Worm (Caenorhabditis elegans) whole organism, L1 larva: ENCODE data around the gene C01G10.1.

ENCODE experiments used
- C16A3.4 ChIP-seq: fragments of 150-350 bp; optimal IDR thresholded peaks from 2 replicates; lab custom pipeline; 2014; ENCODE audit warnings: missing biosample characterization, missing genetic modification characterization
- F16B12.6 ChIP-seq: fragments of 150-350 bp; optimal IDR thresholded peaks from 2 replicates; lab custom pipeline; 2014; ENCODE audit warnings: missing biosample characterization, missing genetic modification characterization
- alr-1 ChIP-seq: fragments of 200-800 bp; sonication (Bioruptor generic); optimal IDR thresholded peaks from 2 replicates; lab custom pipeline; 2018; ENCODE audit warnings: borderline replicate concordance, mild to moderate bottlenecking, missing genetic modification characterization, missing compliant biosample characterization
- blmp-1 ChIP-seq: fragments of 150-350 bp; optimal IDR thresholded peaks from 2 replicates; lab custom pipeline; 2014; ENCODE audit warnings: missing biosample characterization, missing genetic modification characterization
- ceh-88 ChIP-seq: fragments of 200-800 bp; sonication (Bioruptor generic); IDR thresholded peaks from 2 replicates; pipeline ENCODE4 v1.3.6; 2022; ENCODE audit warnings: missing genetic modification characterization, missing compliant biosample characterization
- ces-1 ChIP-seq: fragments of 150-350 bp; optimal IDR thresholded peaks from 2 replicates; lab custom pipeline; 2014; ENCODE audit warnings: missing biosample characterization, missing genetic modification reagents, missing genetic modification characterization
- dsc-1 ChIP-seq: sonication (generic microtip); optimal IDR thresholded peaks from 2 replicates; lab custom pipeline; 2016; ENCODE audit warnings: mild to moderate bottlenecking, missing genetic modification characterization, missing compliant biosample characterization
- efl-3 ChIP-seq: fragments of 200-800 bp; sonication (Bioruptor generic); optimal IDR thresholded peaks from 2 replicates; lab custom pipeline; 2018; ENCODE audit warnings: mild to moderate bottlenecking, missing genetic modification characterization, missing compliant biosample characterization
- elt-2 ChIP-seq: sonication (generic microtip); optimal IDR thresholded peaks from 2 replicates; lab custom pipeline; 2016; ENCODE audit warnings: missing genetic modification characterization, mild to moderate bottlenecking, inconsistent platforms, missing compliant biosample characterization, missing genetic modification reagents
- elt-3 ChIP-seq, 6 experiments: fragments of 150-350 bp in 1 of 6; sonication (generic microtip); optimal IDR thresholded peaks; 2 replicates each; lab custom pipeline; 2017 to 2018; ENCODE audit warnings: missing biosample characterization in 6 of 6, missing genetic modification characterization in 6 of 6, inconsistent platforms in 1 of 6
- ets-5 ChIP-seq: fragments of 200-800 bp; sonication (Bioruptor generic); IDR thresholded peaks from 2 replicates; pipeline ENCODE4 v1.3.6; 2022; ENCODE audit warnings: missing genetic modification characterization, missing compliant biosample characterization
- fkh-4 ChIP-seq: sonication (generic microtip); optimal IDR thresholded peaks from 2 replicates; lab custom pipeline; 2016; ENCODE audit warnings: missing compliant biosample characterization, missing genetic modification characterization, borderline replicate concordance
- grh-1 ChIP-seq: fragments of 200-800 bp; sonication (Bioruptor generic); IDR thresholded peaks from 2 replicates; pipeline ENCODE4 v1.3.6; 2022; ENCODE audit warnings: missing genetic modification reagents, missing genetic modification characterization, missing compliant biosample characterization
- hlh-17 ChIP-seq: fragments of 200-800 bp; sonication (Bioruptor generic); optimal IDR thresholded peaks from 2 replicates; lab custom pipeline; 2018; ENCODE audit warnings: missing genetic modification characterization, mild to moderate bottlenecking, missing compliant biosample characterization, moderate library complexity, borderline replicate concordance
- irx-1 ChIP-seq: sonication (generic microtip); optimal IDR thresholded peaks from 2 replicates; lab custom pipeline; 2016; ENCODE audit warnings: missing genetic modification characterization, missing compliant biosample characterization
- isw-1 ChIP-seq: fragments of 200-800 bp; sonication (Bioruptor generic); IDR thresholded peaks from 2 replicates; pipeline ENCODE4 v1.3.6; 2022; ENCODE audit warnings: missing genetic modification characterization, missing compliant biosample characterization
- jun-1 ChIP-seq: fragments of 150-350 bp; optimal IDR thresholded peaks from 2 replicates; lab custom pipeline; 2014; ENCODE audit warnings: missing biosample characterization, missing genetic modification reagents, missing genetic modification characterization
- lin-13 ChIP-seq: fragments of 150-350 bp; optimal IDR thresholded peaks from 2 replicates; lab custom pipeline; 2014; ENCODE audit warnings: missing biosample characterization, missing genetic modification reagents, missing genetic modification characterization
- lin-15B ChIP-seq: fragments of 150-350 bp; sonication (generic microtip); optimal IDR thresholded peaks from 3 replicates; lab custom pipeline; 2014; ENCODE audit warnings: missing biosample characterization, missing genetic modification characterization
- lin-39 ChIP-seq: fragments of 150-350 bp; optimal IDR thresholded peaks from 2 replicates; lab custom pipeline; 2014; ENCODE audit warnings: missing biosample characterization, missing genetic modification reagents, missing genetic modification characterization
- mab-9 ChIP-seq: fragments of 200-800 bp; sonication (Bioruptor generic); IDR thresholded peaks from 2 replicates; pipeline ENCODE4 v1.3.6; 2022; ENCODE audit warnings: missing genetic modification reagents, missing genetic modification characterization, missing compliant biosample characterization
- mef-2 ChIP-seq: fragments of 150-350 bp; optimal IDR thresholded peaks from 2 replicates; lab custom pipeline; 2014; ENCODE audit warnings: missing biosample characterization, missing genetic modification characterization
- nhr-11 ChIP-seq: fragments of 150-350 bp; optimal IDR thresholded peaks from 2 replicates; lab custom pipeline; 2014; ENCODE audit warnings: missing biosample characterization, missing genetic modification characterization
- nhr-19 ChIP-seq: fragments of 200-800 bp; sonication (Bioruptor generic); conservative IDR thresholded peaks from 2 replicates; pipeline ENCODE4 v1.3.6; 2022; ENCODE audit warnings: missing genetic modification characterization, missing compliant biosample characterization
- nhr-20 ChIP-seq: sonication (generic microtip); optimal IDR thresholded peaks from 2 replicates; lab custom pipeline; 2016; ENCODE audit warnings: mild to moderate bottlenecking, missing genetic modification characterization, missing compliant biosample characterization
- nhr-237 ChIP-seq: fragments of 150-350 bp; optimal IDR thresholded peaks from 2 replicates; lab custom pipeline; 2014; ENCODE audit warnings: missing biosample characterization, missing genetic modification characterization
- nhr-28 ChIP-seq: fragments of 150-350 bp; optimal IDR thresholded peaks from 2 replicates; lab custom pipeline; 2014; ENCODE audit warnings: missing biosample characterization, missing genetic modification characterization
- nhr-47 ChIP-seq: sonication (generic microtip); optimal IDR thresholded peaks from 2 replicates; lab custom pipeline; 2016; ENCODE audit warnings: mild to moderate bottlenecking, missing genetic modification characterization, moderate library complexity, missing compliant biosample characterization
- nhr-71 ChIP-seq: sonication (generic microtip); optimal IDR thresholded peaks from 2 replicates; lab custom pipeline; 2016; ENCODE audit warnings: mild to moderate bottlenecking, missing genetic modification characterization, moderate library complexity, missing compliant biosample characterization
- nhr-76 ChIP-seq: sonication (generic microtip); optimal IDR thresholded peaks from 2 replicates; lab custom pipeline; 2017; ENCODE audit warnings: missing biosample characterization, missing genetic modification characterization
- nhr-77 ChIP-seq: fragments of 150-350 bp; optimal IDR thresholded peaks from 2 replicates; lab custom pipeline; 2014; ENCODE audit warnings: missing biosample characterization, missing genetic modification characterization
- nhr-84 ChIP-seq: sonication (generic microtip); optimal IDR thresholded peaks from 2 replicates; lab custom pipeline; 2017; ENCODE audit warnings: missing biosample characterization, missing genetic modification characterization
- nhr-90 ChIP-seq: sonication (generic microtip); optimal IDR thresholded peaks from 2 replicates; lab custom pipeline; 2016; ENCODE audit warnings: mild to moderate bottlenecking, missing genetic modification characterization, missing compliant biosample characterization; ENCODE audit not compliant: poor library complexity
- pax-3 ChIP-seq: fragments of 200-800 bp; sonication (Bioruptor generic); optimal IDR thresholded peaks from 2 replicates; lab custom pipeline; 2018; ENCODE audit warnings: mild to moderate bottlenecking, missing genetic modification characterization, moderate library complexity, missing compliant biosample characterization
- snpc-4 ChIP-seq: fragments of 150-350 bp; optimal IDR thresholded peaks from 2 replicates; lab custom pipeline; 2014; ENCODE audit warnings: missing biosample characterization, missing genetic modification characterization
- sox-4 ChIP-seq: sonication (generic microtip); optimal IDR thresholded peaks from 2 replicates; lab custom pipeline; 2016; ENCODE audit warnings: missing genetic modification characterization, missing compliant biosample characterization
- tbx-2 ChIP-seq: sonication (generic microtip); optimal IDR thresholded peaks from 2 replicates; lab custom pipeline; 2016; ENCODE audit warnings: missing genetic modification characterization, missing compliant biosample characterization
- unc-130 ChIP-seq: fragments of 150-350 bp; optimal IDR thresholded peaks from 2 replicates; lab custom pipeline; 2017; ENCODE audit warnings: missing biosample characterization, missing genetic modification characterization, inconsistent platforms
- unc-30 ChIP-seq: sonication (generic microtip); optimal IDR thresholded peaks from 2 replicates; lab custom pipeline; 2017; ENCODE audit warnings: missing biosample characterization, missing genetic modification characterization
- unc-62 ChIP-seq: fragments of 150-350 bp; optimal IDR thresholded peaks from 2 replicates; lab custom pipeline; 2014; ENCODE audit warnings: missing biosample characterization, missing genetic modification reagents, missing genetic modification characterization
- unc-86 ChIP-seq: sonication (generic microtip); optimal IDR thresholded peaks from 2 replicates; lab custom pipeline; 2016; ENCODE audit warnings: missing genetic modification characterization, missing compliant biosample characterization
- vab-15 ChIP-seq: sonication (generic microtip); optimal IDR thresholded peaks from 2 replicates; lab custom pipeline; 2017; ENCODE audit warnings: missing genotype, mild to moderate bottlenecking, missing genetic modification characterization, missing compliant biosample characterization
- zag-1 ChIP-seq: fragments of 150-350 bp; optimal IDR thresholded peaks from 2 replicates; lab custom pipeline; 2014; ENCODE audit warnings: missing biosample characterization, missing genetic modification characterization
- zip-4 ChIP-seq: fragments of 200-800 bp; sonication (Bioruptor generic); optimal IDR thresholded peaks from 2 replicates; lab custom pipeline; 2018; ENCODE audit warnings: mild to moderate bottlenecking, missing genetic modification characterization, moderate library complexity, missing compliant biosample characterization
- ztf-4 ChIP-seq: fragments of 150-350 bp; optimal IDR thresholded peaks from 2 replicates; lab custom pipeline; 2014; ENCODE audit warnings: missing biosample characterization, missing genetic modification characterization

C01G10.1 gene

DNA sequence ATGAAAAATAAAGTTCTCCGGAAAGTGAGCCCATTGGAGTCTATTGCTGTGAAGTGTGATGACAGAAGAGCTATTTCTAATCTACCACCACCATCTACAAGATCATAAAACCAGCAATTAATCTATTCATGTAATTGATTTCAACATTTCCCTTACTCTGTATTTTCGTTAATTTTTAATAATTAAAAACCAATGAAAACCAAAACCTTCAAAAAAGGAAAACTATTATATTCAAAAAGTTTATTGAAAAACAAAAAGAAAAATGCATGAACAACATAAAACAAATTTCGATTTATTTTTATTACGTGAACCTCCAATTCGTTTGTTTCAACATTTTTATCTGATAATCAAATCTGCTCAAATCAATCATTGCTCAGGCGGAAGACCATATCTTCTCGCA, at the start of gene C01G10.1:
Gene C01G10.1 (plus strand): TSS at position 301 of the 400 bp plus-strand sequence.
- TF ChIP-seq grh-1 (GFP tag; lab: Robert Waterston, UW), result no peak
- TF ChIP-seq nhr-77 (tag; lab: Kevin White, UChicago), result no peak
- no peak for TF ChIP-seq tbx-2 (tag; lab: Kevin White, UChicago)
- TF ChIP-seq irx-1 (tag; lab: Kevin White, UChicago), result no peak
- no peak for TF ChIP-seq mab-9 (GFP tag; lab: Robert Waterston, UW)
- no peak for TF ChIP-seq ceh-88
- TF ChIP-seq dsc-1, result no peak
- TF ChIP-seq unc-30 (tag; lab: Kevin White, UChicago), result no peak
- TF ChIP-seq efl-3 (GFP tag; lab: Kevin White, UChicago), result no peak
- TF ChIP-seq F16B12.6 (tag; lab: Kevin White, UChicago), result no peak
- TF ChIP-seq nhr-90 (tag; lab: Kevin White, UChicago), result no peak
- TF ChIP-seq jun-1 (tag; lab: Kevin White, UChicago), result no peak
- TF ChIP-seq sox-4 (tag; lab: Kevin White, UChicago), result no peak
- TF ChIP-seq lin-13 (GFP tag; lab: Kevin White, UChicago), result no peak
- no peak for TF ChIP-seq mef-2
- no peak for TF ChIP-seq blmp-1 (tag; lab: Kevin White, UChicago)
- TF ChIP-seq ces-1 (GFP tag; lab: Kevin White, UChicago), result no peak
- TF ChIP-seq, all 84 proteins: peak for 0

ce11 chrV:15051720-15052119, 47.8 kb upstream of the C01G10.1 start:
- TF ChIP-seq fkh-4 (tag; lab: Kevin White, UChicago) (no peak), hlh-17 (GFP tag; lab: Kevin White, UChicago) (no peak), F16B12.6 (tag; lab: Kevin White, UChicago) (no peak), nhr-84 (tag; lab: Kevin White, UChicago) (no peak), nhr-237 (tag; lab: Kevin White, UChicago) (no peak), nhr-11 (tag; lab: Kevin White, UChicago) (no peak), unc-130 (tag; lab: Kevin White, UChicago) (no peak), pax-3 (tag; lab: Kevin White, UChicago) (no peak), ztf-4 (tag; lab: Kevin White, UChicago) (no peak), nhr-19 (GFP tag; lab: Robert Waterston, UW) (no peak), nhr-47 (tag; lab: Kevin White, UChicago) (no peak), C16A3.4 (no peak), nhr-20 (tag; lab: Kevin White, UChicago) (no peak), zag-1 (no peak), nhr-28 (no peak), irx-1 (tag; lab: Kevin White, UChicago) (no peak), unc-86 (no peak), unc-62 (GFP tag; lab: Kevin White, UChicago) (no peak)

ce11 chrV:15052368-15052767, 47.2 kb upstream of the C01G10.1 start, which contains the start of the genes fbxa-82 and C25D7.5:
Gene fbxa-82, minus strand, starts transcription at chrV:15052530.
Gene C25D7.5, plus strand, starts transcription at chrV:15052650.
- TF ChIP-seq lin-15B, result no peak
- no peak for TF ChIP-seq elt-2 (tag; lab: Kevin White, UChicago)
- no peak for TF ChIP-seq unc-130 (tag; lab: Kevin White, UChicago)
- TF ChIP-seq hlh-17 (GFP tag; lab: Kevin White, UChicago), result no peak
- no peak for TF ChIP-seq unc-30 (tag; lab: Kevin White, UChicago)
- TF ChIP-seq elt-3 (tag; optimal IDR thresholded peaks at IDR 0.05; lab: Kevin White, UChicago), result no peak

DNA sequence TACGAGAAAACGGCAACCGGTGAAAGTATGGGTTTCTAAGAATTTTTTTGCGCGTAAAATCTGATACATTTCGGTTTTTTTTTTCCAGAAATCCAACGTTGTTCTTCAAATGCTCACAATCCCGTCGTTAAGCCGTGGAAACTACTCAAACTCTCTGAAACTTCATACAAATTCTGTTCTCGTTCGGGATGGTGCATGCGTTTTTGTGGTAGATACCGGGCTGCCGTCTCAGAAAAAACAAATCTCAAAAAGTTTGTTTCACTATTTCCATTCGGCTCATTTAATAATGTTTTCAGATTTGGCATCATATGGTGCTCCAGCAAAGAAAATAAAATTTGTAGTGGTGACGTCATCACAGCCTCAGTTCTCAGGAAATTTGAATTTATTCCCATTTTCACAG, 44.8 kb upstream of the C01G10.1 start:
- TF ChIP-seq efl-3 (GFP tag; lab: Kevin White, UChicago) (no peak), C16A3.4 (no peak), elt-3 (tag; optimal IDR thresholded peaks at IDR 0.05; lab: Kevin White, UChicago) (no peak), mab-9 (GFP tag; lab: Robert Waterston, UW) (no peak), unc-86 (no peak), nhr-71 (no peak), tbx-2 (tag; lab: Kevin White, UChicago) (no peak), vab-15 (no peak), nhr-47 (tag; lab: Kevin White, UChicago) (no peak), lin-13 (GFP tag; lab: Kevin White, UChicago) (no peak), snpc-4 (no peak), ets-5 (GFP tag; lab: Robert Waterston, UW) (no peak), isw-1 (GFP tag; lab: Robert Waterston, UW) (no peak), alr-1 (tag; lab: Kevin White, UChicago) (no peak), nhr-76 (tag; lab: Kevin White, UChicago) (no peak), lin-39 (no peak), sox-4 (tag; lab: Kevin White, UChicago) (no peak), unc-30 (tag; lab: Kevin White, UChicago) (no peak), hlh-17 (GFP tag; lab: Kevin White, UChicago) (no peak), zip-4 (no peak)
